Fruit fly (Drosophila melanogaster): ENCODE measurements around the gene CG13250.
A peak's percentile ranks its signal among the peaks of the same experiment; 100 is the strongest.

The CG13250 gene

DNA sequence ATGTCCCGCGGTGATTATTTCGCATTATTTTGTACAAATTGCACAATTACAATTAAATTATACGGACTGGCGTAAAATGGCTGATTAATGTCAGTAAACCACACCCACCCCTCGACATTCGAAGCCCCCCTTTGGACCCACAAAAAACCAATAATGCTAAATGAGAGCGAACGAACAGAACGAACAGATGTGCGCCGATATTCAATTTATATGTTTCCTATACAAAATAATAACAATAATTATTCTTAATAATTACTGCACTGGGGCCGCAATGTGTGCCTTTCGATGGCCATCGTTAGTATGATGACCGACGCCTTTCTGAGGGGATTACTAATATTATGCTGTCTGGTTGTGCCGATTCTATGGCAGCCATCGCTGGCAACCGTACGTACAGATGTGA is at the start of gene CG13250:
CG13250 (plus strand) TSS at position 301 of the 400 bp plus-strand sequence.
- TF ChIP-seq Hr96 (GFP tag; optimal IDR thresholded peaks at IDR 0.05) (no peak), CG5204 (GFP tag; optimal IDR thresholded peaks at IDR 0.05) (no peak), Mnt (GFP tag; optimal IDR thresholded peaks at IDR 0.05) (no peak), kay (GFP tag; ENCODE audit: borderline replicate concordance) (no peak), tj (GFP tag; optimal IDR thresholded peaks at IDR 0.05) (peak; percentile 65)

DNA sequence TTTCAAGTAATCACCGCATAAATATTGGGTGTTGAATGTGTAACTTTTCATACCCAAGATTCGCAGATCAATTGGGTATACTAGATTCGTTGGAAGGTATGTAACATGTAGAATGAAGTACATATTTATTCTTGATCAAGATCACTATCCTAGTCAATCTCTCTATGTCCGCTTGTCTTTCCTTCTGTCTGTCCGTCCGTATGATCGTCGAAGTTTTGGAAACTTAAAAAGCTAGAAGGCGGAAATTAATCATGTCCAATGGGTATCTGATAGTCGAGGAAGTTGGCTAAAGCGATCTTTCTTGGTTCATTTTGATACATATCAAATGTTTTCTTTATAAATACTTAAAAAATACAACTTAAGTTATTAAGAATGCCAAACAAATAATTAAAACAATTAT is 45.9 kb upstream of the CG13250 start:
- no peak for TF ChIP-seq cnc (optimal IDR thresholded peaks at IDR 0.05)

DNA sequence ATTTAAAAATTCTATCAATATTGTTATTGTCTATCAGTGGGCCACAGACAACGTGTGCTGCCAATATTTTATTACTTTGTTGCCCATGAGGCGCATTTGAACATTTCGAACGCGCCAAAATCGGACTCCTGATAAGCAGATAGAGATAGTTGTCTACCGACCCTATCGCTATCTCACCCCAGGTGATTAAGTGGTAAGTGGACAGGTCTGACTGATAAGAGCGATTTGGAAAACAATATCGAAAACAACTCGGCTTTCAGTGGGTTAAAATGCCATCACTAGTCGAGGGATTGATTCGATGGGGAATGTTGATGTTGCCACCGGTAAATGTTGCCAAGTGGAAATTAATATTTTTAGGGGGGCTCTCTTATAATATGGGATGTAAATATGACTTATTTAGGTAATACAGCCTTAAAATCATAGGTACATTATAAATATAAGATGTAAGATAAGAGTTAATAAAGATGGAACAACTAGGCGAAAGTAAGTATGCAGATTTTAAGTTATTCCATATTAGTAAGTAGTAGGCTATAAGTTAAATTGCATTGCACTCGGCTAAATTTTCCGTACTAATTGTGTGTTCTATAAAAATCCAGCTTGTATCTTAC is 41.9 kb upstream of the CG13250 start, which contains the start of gene ND-39:
ND-39 (plus strand) TSS at position 558 of the 608 bp plus-strand sequence.
- no peak for TF ChIP-seq tj (GFP tag; optimal IDR thresholded peaks at IDR 0.05)
- no peak for TF ChIP-seq cic (GFP tag; optimal IDR thresholded peaks at IDR 0.05)
- no peak for TF ChIP-seq Hr96 (GFP tag; optimal IDR thresholded peaks at IDR 0.05)
- TF ChIP-seq CG5204 (GFP tag; optimal IDR thresholded peaks at IDR 0.05): no peak
- no peak for TF ChIP-seq CG7101 (tag; optimal IDR thresholded peaks at IDR 0.05)
- TF ChIP-seq toe (GFP tag; optimal IDR thresholded peaks at IDR 0.05): no peak
- no peak for TF ChIP-seq bab1 (GFP tag; optimal IDR thresholded peaks at IDR 0.05)
- TF ChIP-seq ovo (GFP tag; optimal IDR thresholded peaks at IDR 0.05): no peak
- TF ChIP-seq CG7045 (GFP tag; optimal IDR thresholded peaks at IDR 0.05): no peak
- TF ChIP-seq Mnt (GFP tag; optimal IDR thresholded peaks at IDR 0.05): no peak
- no peak for TF ChIP-seq CG12768 (GFP tag; optimal IDR thresholded peaks at IDR 0.05)
- TF ChIP-seq CG14711 (tag; optimal IDR thresholded peaks at IDR 0.05): no peak

DNA sequence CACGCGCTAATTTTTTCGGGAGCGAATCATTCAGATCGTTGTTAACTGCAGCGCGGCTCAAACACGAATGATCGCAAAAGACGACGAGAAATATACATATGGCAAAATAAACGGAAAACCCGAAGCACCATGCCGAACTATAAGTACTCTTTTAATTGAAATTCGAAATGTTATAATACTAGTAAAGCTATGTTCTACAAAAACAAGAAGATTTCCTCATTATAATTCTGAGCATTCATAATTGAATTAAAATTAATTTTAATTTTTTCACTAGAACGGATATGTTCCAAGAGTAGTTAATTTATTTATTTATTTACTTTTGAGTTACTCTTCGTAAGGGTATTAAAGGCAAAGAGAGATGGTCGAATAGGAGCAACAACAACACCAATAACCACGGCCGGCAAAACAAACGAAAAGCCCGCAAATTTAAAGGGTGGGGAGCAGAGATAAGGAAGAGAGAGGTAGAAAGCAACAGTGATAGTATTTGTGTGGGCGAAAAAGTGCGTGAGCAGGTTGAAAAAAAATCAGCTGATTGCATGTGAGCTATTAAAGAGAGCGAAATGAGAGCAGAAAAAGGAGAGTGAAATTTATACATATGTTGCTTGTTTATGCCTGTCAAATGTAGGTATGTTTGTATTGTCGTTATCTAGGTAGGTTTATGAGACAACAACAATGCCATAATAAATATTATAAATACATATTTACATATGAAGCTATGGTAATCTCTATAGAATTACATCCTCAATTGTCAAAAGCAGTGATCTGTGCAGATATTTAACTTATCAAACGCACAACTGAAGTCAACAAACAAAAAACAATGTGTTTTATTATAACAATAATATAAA is 39.9 kb upstream of the CG13250 start:
- TF ChIP-seq bab1 (GFP tag; optimal IDR thresholded peaks at IDR 0.05) (peak; percentile 95), pad (GFP tag; optimal IDR thresholded peaks at IDR 0.05) (peak; percentile 2), Clk (GFP tag; optimal IDR thresholded peaks at IDR 0.05) (no peak), ovo (GFP tag; optimal IDR thresholded peaks at IDR 0.05) (no peak), CG12768 (GFP tag; optimal IDR thresholded peaks at IDR 0.05) (peak; percentile 58), cnc (optimal IDR thresholded peaks at IDR 0.05) (no peak), CG7045 (GFP tag; optimal IDR thresholded peaks at IDR 0.05) (peak; percentile 19), CG11617 (GFP tag; optimal IDR thresholded peaks at IDR 0.05) (peak; percentile 75), CG1620 (GFP tag; optimal IDR thresholded peaks at IDR 0.05) (peak; percentile 11), CG5204 (GFP tag; optimal IDR thresholded peaks at IDR 0.05) (peak; percentile 24), Mnt (GFP tag; optimal IDR thresholded peaks at IDR 0.05) (peak; percentile 10), Crg-1 (GFP tag; optimal IDR thresholded peaks at IDR 0.05) (no peak), cic (GFP tag; optimal IDR thresholded peaks at IDR 0.05) (peak; percentile 21), kay (GFP tag; ENCODE audit: borderline replicate concordance) (no peak), CG7101 (tag; optimal IDR thresholded peaks at IDR 0.05) (peak; percentile 81), CG14711 (tag; optimal IDR thresholded peaks at IDR 0.05) (peak; percentile 78), tj (GFP tag; optimal IDR thresholded peaks at IDR 0.05) (peak; percentile 63), toe (GFP tag; optimal IDR thresholded peaks at IDR 0.05) (no peak), Hr96 (GFP tag; optimal IDR thresholded peaks at IDR 0.05) (peak; percentile 16), CG33017 (tag; optimal IDR thresholded peaks at IDR 0.05) (peak; percentile 76)

DNA sequence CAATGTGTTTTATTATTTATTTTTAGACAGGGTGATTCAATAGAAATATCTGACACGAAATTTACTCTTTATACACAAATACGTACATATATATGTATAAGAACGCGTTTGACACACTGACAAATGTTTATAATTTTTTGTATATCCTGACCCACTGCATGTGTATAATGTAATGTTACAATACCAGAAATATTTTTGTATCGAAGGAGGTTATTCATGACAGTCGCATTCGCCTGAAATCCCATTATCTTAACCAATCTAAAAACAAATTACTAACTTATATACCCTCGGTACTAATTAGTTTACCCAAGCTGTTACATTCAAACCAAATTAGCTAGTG is 39.3 kb upstream of the CG13250 start:
- no peak for TF ChIP-seq pad (GFP tag; optimal IDR thresholded peaks at IDR 0.05)
- no peak for TF ChIP-seq ovo (GFP tag; optimal IDR thresholded peaks at IDR 0.05)
- TF ChIP-seq CG11617 (GFP tag; optimal IDR thresholded peaks at IDR 0.05): no peak
- TF ChIP-seq cic (GFP tag; optimal IDR thresholded peaks at IDR 0.05): no peak
- no peak for TF ChIP-seq CG7045 (GFP tag; optimal IDR thresholded peaks at IDR 0.05)
- no peak for TF ChIP-seq bab1 (GFP tag; optimal IDR thresholded peaks at IDR 0.05)
- TF ChIP-seq Clk (GFP tag; optimal IDR thresholded peaks at IDR 0.05): no peak

DNA sequence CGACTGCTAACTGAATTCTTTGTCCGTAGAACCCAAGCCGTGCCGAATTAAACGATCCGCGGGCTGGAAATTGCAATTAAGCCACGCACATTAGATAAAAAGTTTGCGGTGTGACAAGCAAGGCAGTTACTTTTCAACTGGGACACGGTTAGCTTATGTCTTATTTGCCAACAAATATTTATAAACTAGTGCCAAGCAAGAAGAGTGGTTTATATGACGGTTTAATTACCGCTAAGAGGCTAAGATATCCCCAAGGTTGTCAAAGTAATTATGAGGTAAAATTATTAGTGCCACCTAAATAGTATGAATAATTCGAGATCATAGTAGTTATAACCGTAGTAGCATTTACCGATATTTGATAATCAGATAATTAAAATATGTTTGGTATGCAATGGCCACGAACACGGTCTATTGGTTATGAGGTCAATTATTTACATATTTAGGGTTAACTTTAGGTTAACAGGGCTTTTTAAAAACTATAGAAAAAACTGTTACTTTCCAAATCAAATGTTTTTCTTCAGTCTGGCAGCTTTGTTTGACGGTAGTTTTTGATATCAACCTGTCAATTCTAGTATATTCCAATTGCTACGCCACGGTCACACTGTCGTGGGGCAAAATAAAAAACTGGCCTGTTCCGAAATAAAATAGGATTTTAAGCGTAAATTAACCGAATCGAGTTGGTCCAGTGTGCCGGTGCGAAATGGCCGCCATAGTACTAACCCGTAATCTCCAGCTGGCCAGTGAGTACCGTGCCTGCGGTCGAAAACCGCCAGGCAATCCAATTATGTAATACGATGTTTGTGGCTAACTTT is 38.5 kb upstream of the CG13250 start, which contains the start of gene ZnT77C:
ZnT77C (minus strand) TSS at position 142 of the 812 bp plus-strand sequence.
- TF ChIP-seq bab1 (GFP tag; optimal IDR thresholded peaks at IDR 0.05) (peak; percentile 21), tj (GFP tag; optimal IDR thresholded peaks at IDR 0.05) (no peak)
